Worm (Caenorhabditis elegans): ENCODE measurements around the gene lpd-7.

DNA sequence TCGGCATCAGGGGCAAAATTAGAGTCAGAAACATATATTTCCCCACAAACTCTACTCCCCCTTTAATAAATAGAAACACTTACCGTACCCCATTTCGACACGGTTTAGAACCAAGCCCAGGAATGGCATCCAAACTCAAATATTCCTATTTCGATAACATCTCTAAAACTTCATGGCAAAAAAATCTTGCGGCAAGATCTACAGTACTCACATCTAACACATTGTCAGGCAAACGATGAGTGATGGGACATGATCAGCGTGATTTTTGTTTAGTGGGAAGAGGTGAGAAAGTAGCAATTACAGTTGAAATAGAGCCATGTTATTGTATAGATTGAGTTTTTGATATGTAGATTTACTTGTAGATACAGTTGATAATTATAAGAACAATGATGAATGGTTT is 22.2 kb upstream of the lpd-7 start:
- TF ChIP-seq nhr-25 (tag; optimal IDR thresholded peaks at IDR 0.05) (no peak), lin-13 (GFP tag; optimal IDR thresholded peaks at IDR 0.05) (no peak), ztf-11 (tag; optimal IDR thresholded peaks at IDR 0.05) (no peak), nhr-12 (tag; optimal IDR thresholded peaks at IDR 0.05) (no peak), lsy-2 (tag; optimal IDR thresholded peaks at IDR 0.05) (peak in 1 of 2 experiments; percentile 15), nhr-237 (tag; optimal IDR thresholded peaks at IDR 0.05) (no peak), nhr-10 (tag; optimal IDR thresholded peaks at IDR 0.05) (no peak), nhr-11 (tag; optimal IDR thresholded peaks at IDR 0.05) (no peak), elt-1 (tag; optimal IDR thresholded peaks at IDR 0.05) (no peak), egl-27 (tag; optimal IDR thresholded peaks at IDR 0.05) (no peak), nhr-6 (tag; optimal IDR thresholded peaks at IDR 0.05) (no peak), R02D3.7 (tag; optimal IDR thresholded peaks at IDR 0.05) (no peak)

All from whole organism, L2 larva.